Worm (Caenorhabditis elegans): ENCODE measurements around the gene F41F3.1.
A peak's percentile ranks its signal among the peaks of the same experiment; 100 is the strongest.

Gene F41F3.1

DNA sequence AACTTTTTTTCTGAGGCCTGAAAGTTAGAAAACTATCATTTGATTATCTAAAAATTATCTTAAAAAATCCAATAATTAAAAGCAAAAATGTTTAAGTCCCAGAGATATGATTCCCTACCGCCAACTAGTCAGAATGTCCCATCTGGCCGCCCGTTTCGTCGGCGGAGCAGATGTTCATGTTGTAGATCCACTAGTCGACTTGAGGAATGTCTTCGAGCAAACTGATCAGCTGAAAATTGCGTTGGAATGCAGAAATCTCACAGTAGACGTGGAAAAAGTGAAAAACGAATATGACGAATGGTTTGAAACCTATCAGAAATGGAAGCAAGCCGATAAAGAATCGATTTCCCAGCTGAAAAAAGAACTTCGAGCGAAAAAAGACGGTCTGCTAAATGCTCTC is 34.9 kb downstream of the F41F3.1 start, which contains the start of gene K03B4.1:
Gene K03B4.1, plus strand, starts transcription at position 97 of the 400 bp plus-strand sequence.
- TF ChIP-seq attf-5 (GFP tag; optimal IDR thresholded peaks at IDR 0.05), result no peak
- TF ChIP-seq rec-8 (tag; optimal IDR thresholded peaks at IDR 0.05), result no peak
- no peak for TF ChIP-seq Y79H2A.3 (GFP tag; conservative IDR thresholded peaks at IDR 0.05)
- no peak for TF ChIP-seq aptf-2 (GFP tag; conservative IDR thresholded peaks at IDR 0.05)
- no peak for TF ChIP-seq xnd-1 (tag; optimal IDR thresholded peaks at IDR 0.05)
- no peak for TF ChIP-seq D2030.7 (GFP tag; IDR thresholded peaks at IDR 0.05)
- TF ChIP-seq nhr-120 (GFP tag; IDR thresholded peaks at IDR 0.05), result no peak
- no peak for TF ChIP-seq hlh-12 (tag; optimal IDR thresholded peaks at IDR 0.05)
- no peak for TF ChIP-seq hlh-26 (GFP tag; conservative IDR thresholded peaks at IDR 0.05)
- TF ChIP-seq cebp-2 (GFP tag; IDR thresholded peaks at IDR 0.05), result 0 out of 2 replicates have a peak, but pooled peaks have one; percentile 9
- TF ChIP-seq ets-4 (GFP tag; optimal IDR thresholded peaks at IDR 0.05), result no peak
- TF ChIP-seq die-1 (tag; optimal IDR thresholded peaks at IDR 0.05), result peak; percentile 14
- TF ChIP-seq hrde-1 (tag; optimal IDR thresholded peaks at IDR 0.05; ENCODE audit: borderline replicate concordance), result peak; percentile 32
- TF ChIP-seq egl-18 (GFP tag; IDR thresholded peaks at IDR 0.05), result no peak
- TF ChIP-seq snpc-1.3 (tag; optimal IDR thresholded peaks at IDR 0.05; ENCODE audit: insufficient read depth), result no peak
- TF ChIP-seq nhr-179 (tag; optimal IDR thresholded peaks at IDR 0.05), result no peak
- no peak for TF ChIP-seq aptf-3 (GFP tag; IDR thresholded peaks at IDR 0.05)
- TF ChIP-seq lin-35 (GFP tag; optimal IDR thresholded peaks at IDR 0.05), result no peak
- no peak for TF ChIP-seq B0019.2 (GFP tag; conservative IDR thresholded peaks at IDR 0.05)
- no peak for TF ChIP-seq tlf-1 (GFP tag; optimal IDR thresholded peaks at IDR 0.05)
- no peak for TF ChIP-seq lsy-27 (tag; optimal IDR thresholded peaks at IDR 0.05; ENCODE audit: borderline replicate concordance, insufficient read depth)
- TF ChIP-seq chd-7 (tag; optimal IDR thresholded peaks at IDR 0.05), result no peak
- no peak for TF ChIP-seq nhr-27 (tag; optimal IDR thresholded peaks at IDR 0.05)
- no peak for TF ChIP-seq repo-1 (tag; optimal IDR thresholded peaks at IDR 0.05)
- no peak for TF ChIP-seq fkh-3 (tag; optimal IDR thresholded peaks at IDR 0.05)
- TF ChIP-seq F10E7.11 (tag; optimal IDR thresholded peaks at IDR 0.05), result no peak
- TF ChIP-seq egl-44 (GFP tag; IDR thresholded peaks at IDR 0.05), result no peak
- no peak for TF ChIP-seq tbp1 (GFP tag; optimal IDR thresholded peaks at IDR 0.05)
- no peak for TF ChIP-seq rcor-1 (GFP tag; IDR thresholded peaks at IDR 0.05)
- no peak for TF ChIP-seq ztf-18 (tag; optimal IDR thresholded peaks at IDR 0.05)
- no peak for TF ChIP-seq nfya-2 (GFP tag; IDR thresholded peaks at IDR 0.05)
- no peak for TF ChIP-seq ZK185.1 (tag; optimal IDR thresholded peaks at IDR 0.05; ENCODE audit: poor library complexity, severe bottlenecking)
- no peak for TF ChIP-seq mcd-1 (GFP tag; IDR thresholded peaks at IDR 0.05)
- no peak for TF ChIP-seq Y67H2A.10 (GFP tag; conservative IDR thresholded peaks at IDR 0.05)
- TF ChIP-seq F37B4.10 (GFP tag; IDR thresholded peaks at IDR 0.05), result no peak
- no peak for TF ChIP-seq egrh-3 (GFP tag; IDR thresholded peaks at IDR 0.05)
- peak; percentile 37; the same call in 1 of the 2 replicates for TF ChIP-seq Y53G8AR.9 (GFP tag; conservative IDR thresholded peaks at IDR 0.05)
- TF ChIP-seq Y95B8A.8 (GFP tag; IDR thresholded peaks at IDR 0.05), result no peak
- no peak for TF ChIP-seq efl-1 (GFP tag; optimal IDR thresholded peaks at IDR 0.05)
- TF ChIP-seq madf-8 (GFP tag; conservative IDR thresholded peaks at IDR 0.05), result no peak
- no peak for TF ChIP-seq ccch-3 (GFP tag; optimal IDR thresholded peaks at IDR 0.05)
- TF ChIP-seq ceh-100 (GFP tag; IDR thresholded peaks at IDR 0.05), result no peak
- no peak for TF ChIP-seq ztf-6 (GFP tag; IDR thresholded peaks at IDR 0.05)
- TF ChIP-seq hmg-20 (GFP tag; IDR thresholded peaks at IDR 0.05), result no peak; the same call in 1 of the 2 replicates
- peak; percentile 46 for TF ChIP-seq ceh-79 (tag; optimal IDR thresholded peaks at IDR 0.05)
- no peak for TF ChIP-seq F23B12.7 (tag; optimal IDR thresholded peaks at IDR 0.05; ENCODE audit: insufficient read depth)
- TF ChIP-seq ztf-26 (tag; optimal IDR thresholded peaks at IDR 0.05), result no peak
- TF ChIP-seq nfya-1 (tag; optimal IDR thresholded peaks at IDR 0.05; ENCODE audit: borderline replicate concordance, insufficient read depth), result no peak

Data from whole organism, young adult.